Fruit fly (Drosophila melanogaster) whole organism, embryonic: Measurements from ENCODE around the gene Dh44.
A peak's percentile ranks its signal among the peaks of the same experiment; 100 is the strongest.

Experiments
- Awh ChIP-seq: fragments of 200-800 bp; sonication (Bioruptor generic); IDR thresholded peaks from 2 replicates; pipeline ENCODE4, ENCODE4 v1.3.6; 2022; ENCODE audit warnings: missing biosample characterization, missing genetic modification characterization
- Bgb ChIP-seq: fragments of 200-800 bp; sonication (Bioruptor generic); IDR thresholded peaks from 2 replicates; pipeline ENCODE4 v1.3.6; 2022; ENCODE audit warnings: missing biosample characterization, missing genetic modification characterization; ENCODE audit not compliant: partially characterized antibody
- CG1024 ChIP-seq: fragments of 200-800 bp; sonication (Bioruptor generic); IDR thresholded peaks from 2 replicates; pipeline ENCODE4 v1.3.6; 2022; ENCODE audit warnings: missing biosample characterization, missing genetic modification characterization
- CG10366 ChIP-seq: fragments of 200-800 bp; sonication (Bioruptor generic); IDR thresholded peaks from 2 replicates; pipeline ENCODE4 v1.3.6; 2022; ENCODE audit warnings: missing biosample characterization, missing genetic modification characterization
- CG10979 ChIP-seq: fragments of 200-800 bp; sonication (Bioruptor generic); optimal IDR thresholded peaks from 2 replicates; lab custom pipeline; 2018; ENCODE audit warnings: missing biosample characterization, mild to moderate bottlenecking, missing genetic modification characterization, moderate library complexity
- CG12659 ChIP-seq: fragments of 200-800 bp; sonication (Bioruptor generic); optimal IDR thresholded peaks from 3 replicates; lab custom pipeline; 2017; ENCODE audit warnings: mild to moderate bottlenecking, missing biosample characterization, missing genetic modification reagents, missing genetic modification characterization
- CG15696 ChIP-seq: fragments of 200-800 bp; sonication (Bioruptor generic); optimal IDR thresholded peaks from 2 replicates; lab custom pipeline; 2019; ENCODE audit warnings: missing biosample characterization, mild to moderate bottlenecking, missing genetic modification characterization, moderate library complexity
- CG1603 ChIP-seq: fragments of 200-800 bp; sonication (Bioruptor generic); optimal IDR thresholded peaks from 2 replicates; lab custom pipeline; 2019; ENCODE audit warnings: missing biosample characterization, mild to moderate bottlenecking, missing genetic modification characterization, moderate library complexity
- CG1647 ChIP-seq: fragments of 200-800 bp; sonication (Bioruptor generic); optimal IDR thresholded peaks from 3 replicates; lab custom pipeline; 2016; ENCODE audit warnings: missing biosample characterization, missing genetic modification characterization
- CG17186 ChIP-seq: fragments of 200-800 bp; sonication (Bioruptor generic); optimal IDR thresholded peaks from 3 replicates; lab custom pipeline; 2017; ENCODE audit warnings: missing biosample characterization, missing genetic modification reagents, missing genetic modification characterization
- CG17361 ChIP-seq: fragments of 200-800 bp; sonication (Bioruptor generic); IDR thresholded peaks from 3 replicates; pipeline ENCODE4 v1.3.6; 2022; ENCODE audit warnings: missing biosample characterization, missing genetic modification characterization
- CG3281 ChIP-seq: fragments of 200-800 bp; sonication (Bioruptor generic); optimal IDR thresholded peaks from 3 replicates; lab custom pipeline; 2017; ENCODE audit warnings: missing biosample characterization, mild to moderate bottlenecking, missing genetic modification characterization
- CG3726 ChIP-seq: fragments of 200-800 bp; sonication (Bioruptor generic); IDR thresholded peaks from 3 replicates; pipeline ENCODE4, ENCODE4 v1.3.6; 2022; ENCODE audit warnings: missing biosample characterization, missing genetic modification characterization
- CG3838 ChIP-seq: fragments of 200-800 bp; sonication (Bioruptor generic); optimal IDR thresholded peaks from 3 replicates; lab custom pipeline; 2016; ENCODE audit warnings: missing biosample characterization, missing genetic modification characterization
- CG4282 ChIP-seq: fragments of 200-800 bp; sonication (Bioruptor generic); optimal IDR thresholded peaks from 2 replicates; lab custom pipeline; 2016; ENCODE audit warnings: missing biosample characterization, missing genetic modification characterization
- CG43689 ChIP-seq: fragments of 200-800 bp; sonication (Bioruptor generic); IDR thresholded peaks from 2 replicates; pipeline ENCODE4 v1.3.6; 2022; ENCODE audit warnings: missing biosample characterization, missing genetic modification characterization
- CG4404 ChIP-seq: fragments of 200-800 bp; sonication (Bioruptor generic); IDR thresholded peaks from 2 replicates; pipeline ENCODE4 v1.3.6; 2022; ENCODE audit warnings: missing biosample characterization, missing genetic modification characterization
- CG5245 ChIP-seq: fragments of 200-800 bp; sonication (Bioruptor generic); optimal IDR thresholded peaks from 3 replicates; lab custom pipeline; 2016; ENCODE audit warnings: missing biosample characterization, missing genetic modification characterization
- CG6791 ChIP-seq: fragments of 200-800 bp; sonication (Bioruptor generic); IDR thresholded peaks from 3 replicates; pipeline ENCODE4 v1.3.6; 2022; ENCODE audit warnings: missing biosample characterization, missing genetic modification characterization; ENCODE audit not compliant: partially characterized antibody
- CG7556 ChIP-seq: fragments of 200-800 bp; sonication (Bioruptor generic); optimal IDR thresholded peaks from 2 replicates; lab custom pipeline; 2017; ENCODE audit warnings: missing biosample characterization, mild to moderate bottlenecking, missing genetic modification characterization
- CG8359 ChIP-seq: fragments of 200-800 bp; sonication (Bioruptor generic); optimal IDR thresholded peaks from 2 replicates; lab custom pipeline; 2017; ENCODE audit warnings: missing biosample characterization, mild to moderate bottlenecking, missing genetic modification characterization, borderline replicate concordance
- CG8944 ChIP-seq: fragments of 200-800 bp; sonication (Bioruptor generic); optimal IDR thresholded peaks from 3 replicates; lab custom pipeline; 2016; ENCODE audit warnings: missing biosample characterization, missing genetic modification characterization
- CG9797 ChIP-seq: fragments of 200-800 bp; sonication (Bioruptor generic); optimal IDR thresholded peaks from 3 replicates; lab custom pipeline; 2018; ENCODE audit warnings: missing biosample characterization, mild to moderate bottlenecking, missing genetic modification characterization
- D19B ChIP-seq: fragments of 200-800 bp; sonication (Bioruptor generic); optimal IDR thresholded peaks from 2 replicates; lab custom pipeline; 2017; ENCODE audit warnings: missing biosample characterization, mild to moderate bottlenecking, missing genetic modification characterization
- Dll ChIP-seq: fragments of 200-800 bp; sonication (Bioruptor generic); IDR thresholded peaks from 4 replicates; pipeline ENCODE4 v1.3.6; 2022; ENCODE audit warnings: missing biosample characterization, missing genetic modification characterization; ENCODE audit not compliant: partially characterized antibody
- Doc3 ChIP-seq: fragments of 200-800 bp; sonication (Bioruptor generic); IDR thresholded peaks from 3 replicates; pipeline ENCODE4 v1.3.6; 2022; ENCODE audit warnings: missing biosample characterization, missing genetic modification characterization; ENCODE audit not compliant: partially characterized antibody
- HLH4C ChIP-seq: fragments of 200-800 bp; sonication (Bioruptor generic); IDR thresholded peaks from 3 replicates; pipeline ENCODE4 v1.3.6; 2022; ENCODE audit warnings: missing biosample characterization, missing genetic modification characterization; ENCODE audit not compliant: partially characterized antibody
- HmgZ ChIP-seq: fragments of 200-800 bp; sonication (Bioruptor generic); optimal IDR thresholded peaks from 2 replicates; lab custom pipeline; 2018; ENCODE audit warnings: missing biosample characterization, mild to moderate bottlenecking, missing genetic modification characterization
- Hr39 ChIP-seq: fragments of >200 bp; optimal IDR thresholded peaks from 2 replicates; lab custom pipeline; 2017
- Mrtf ChIP-seq: fragments of 200-800 bp; sonication (Bioruptor generic); IDR thresholded peaks from 3 replicates; pipeline ENCODE4 v1.3.6; 2022; ENCODE audit warnings: missing biosample characterization, missing genetic modification characterization
- Ssrp ChIP-seq: fragments of 200-800 bp; sonication (Bioruptor generic); optimal IDR thresholded peaks from 2 replicates; lab custom pipeline; 2018; ENCODE audit warnings: missing biosample characterization, mild to moderate bottlenecking, missing genetic modification characterization, moderate library complexity
- Stat92E ChIP-seq, 3 experiments: fragments of >200 bp in 2 of 3; fragments of 200-800 bp in 1 of 3; sonication (Bioruptor generic) in 1 of 3; optimal IDR thresholded peaks; 2 replicates each; lab custom pipeline; 2017 to 2019; ENCODE audit warnings: missing biosample characterization in 3 of 3, missing genetic modification characterization in 3 of 3, mild to moderate bottlenecking in 1 of 3, moderate library complexity in 1 of 3
- Trl ChIP-seq, 3 experiments: fragments of >200 bp in 2 of 3; fragments of 200-800 bp in 1 of 3; sonication (Bioruptor generic) in 1 of 3; optimal IDR thresholded peaks; 2 replicates in 1 of 3; 3 replicates in 2 of 3; lab custom pipeline; 2016 to 2017; ENCODE audit warnings: missing biosample characterization in 1 of 3, missing genetic modification characterization in 1 of 3
- ash1 ChIP-seq: fragments of 200-800 bp; sonication (Bioruptor generic); optimal IDR thresholded peaks from 2 replicates; lab custom pipeline; 2018; ENCODE audit warnings: missing biosample characterization, mild to moderate bottlenecking, missing genetic modification characterization
- az2 ChIP-seq: fragments of 200-800 bp; sonication (Bioruptor generic); optimal IDR thresholded peaks from 3 replicates; lab custom pipeline; 2016; ENCODE audit warnings: missing biosample characterization, missing genetic modification characterization
- bbx ChIP-seq: fragments of 200-800 bp; sonication (Bioruptor generic); IDR thresholded peaks from 2 replicates; pipeline ENCODE4 v1.3.6; 2022; ENCODE audit warnings: missing biosample characterization, missing genetic modification characterization; ENCODE audit not compliant: partially characterized antibody
- chn ChIP-seq: fragments of 200-800 bp; sonication (Bioruptor generic); optimal IDR thresholded peaks from 2 replicates; lab custom pipeline; 2016; ENCODE audit warnings: missing biosample characterization, missing genetic modification characterization
- crol ChIP-seq: fragments of 200-800 bp; sonication (Bioruptor generic); IDR thresholded peaks from 2 replicates; pipeline ENCODE4 v1.3.6; 2022; ENCODE audit warnings: missing biosample characterization, missing genetic modification characterization
- cwo ChIP-seq: fragments of 200-800 bp; sonication (Bioruptor generic); optimal IDR thresholded peaks from 3 replicates; lab custom pipeline; 2017; ENCODE audit warnings: missing biosample characterization, missing genetic modification characterization, mild to moderate bottlenecking, moderate library complexity, missing genetic modification reagents
- emc ChIP-seq: fragments of 200-800 bp; sonication (Bioruptor generic); optimal IDR thresholded peaks from 2 replicates; lab custom pipeline; 2016; ENCODE audit warnings: missing biosample characterization, missing genetic modification characterization
- eyg ChIP-seq: fragments of 200-800 bp; sonication (Bioruptor generic); optimal IDR thresholded peaks from 3 replicates; lab custom pipeline; 2016; ENCODE audit warnings: missing biosample characterization, missing genetic modification characterization
- fru ChIP-seq: fragments of >200 bp; optimal IDR thresholded peaks from 2 replicates; lab custom pipeline; 2017
- gcm2 ChIP-seq: fragments of 200-800 bp; sonication (Bioruptor generic); optimal IDR thresholded peaks from 2 replicates; lab custom pipeline; 2016; ENCODE audit warnings: missing biosample characterization, missing genetic modification characterization
- gem ChIP-seq: fragments of 200-800 bp; sonication (Bioruptor generic); optimal IDR thresholded peaks from 2 replicates; lab custom pipeline; 2019; ENCODE audit warnings: missing biosample characterization, mild to moderate bottlenecking, missing genetic modification characterization, moderate library complexity
- jigr1 ChIP-seq: fragments of 200-800 bp; sonication (Bioruptor generic); IDR thresholded peaks from 3 replicates; pipeline ENCODE4 v1.3.6; 2022; ENCODE audit warnings: missing biosample characterization, missing genetic modification characterization
- ken ChIP-seq: fragments of 200-800 bp; sonication (Bioruptor generic); IDR thresholded peaks from 3 replicates; pipeline ENCODE4 v1.3.6; 2022; ENCODE audit warnings: missing biosample characterization, missing genetic modification characterization
- lmd ChIP-seq: fragments of 200-800 bp; sonication (Bioruptor generic); IDR thresholded peaks from 2 replicates; pipeline ENCODE4 v1.3.6; 2022; ENCODE audit warnings: missing biosample characterization, missing genetic modification characterization
- pb ChIP-seq: fragments of 200-800 bp; sonication (Bioruptor generic); optimal IDR thresholded peaks from 3 replicates; lab custom pipeline; 2016; ENCODE audit warnings: missing biosample characterization, missing genetic modification characterization
- tap ChIP-seq: fragments of 200-800 bp; optimal IDR thresholded peaks from 3 replicates; lab custom pipeline; 2019; ENCODE audit warnings: missing biosample characterization, mild to moderate bottlenecking, missing genetic modification characterization, moderate library complexity
- toy ChIP-seq: fragments of 200-800 bp; sonication (Bioruptor generic); IDR thresholded peaks from 2 replicates; pipeline ENCODE4 v1.3.6; 2022; ENCODE audit warnings: missing biosample characterization, missing genetic modification characterization
- yki ChIP-seq: fragments of >200 bp; optimal IDR thresholded peaks from 3 replicates; lab custom pipeline; 2018

Gene Dh44

dm6 chr3R:9590952-9591532, 46.9 kb upstream of the Dh44 start, which contains the start of the genes bocks and CG8312 (continued):
- no peak for TF ChIP-seq emc (GFP tag; lab: Kevin White, UChicago)
- no peak for TF ChIP-seq Bgb (GFP tag; lab: Robert Waterston, UW)
- peak; percentile 17 for TF ChIP-seq CG1647 (GFP tag; lab: Kevin White, UChicago)
- no peak for TF ChIP-seq CG6791
- no peak for TF ChIP-seq crol
- TF ChIP-seq bbx: no peak
- peak; percentile 63 for TF ChIP-seq chn
- TF ChIP-seq lmd (GFP tag; lab: Robert Waterston, UW): no peak
- TF ChIP-seq Dll: no peak
- TF ChIP-seq CG5245: no peak
- TF ChIP-seq tap: no peak
- TF ChIP-seq yki (lab: Kevin White, UChicago): no peak
- TF ChIP-seq CG3726: no peak
- TF ChIP-seq CG8359: no peak
- peak; percentile 5 for TF ChIP-seq CG8944 (GFP tag; lab: Kevin White, UChicago)
- no peak for TF ChIP-seq fru
- peak; percentile 80 for TF ChIP-seq CG3838 (GFP tag; lab: Kevin White, UChicago)
- peak; percentile 97 for TF ChIP-seq CG9797 (GFP tag; lab: Kevin White, UChicago)
- TF ChIP-seq Hr39 (lab: Kevin White, UChicago): no peak
- TF ChIP-seq CG17186 (GFP tag; lab: Kevin White, UChicago): peak; percentile 77
- peak; percentile 33 for TF ChIP-seq HmgZ (tag; lab: Kevin White, UChicago)
- TF ChIP-seq CG43689 (GFP tag; lab: Robert Waterston, UW): no peak
- peak; percentile 84 for TF ChIP-seq CG1603 (tag; lab: Kevin White, UChicago)
- peak; percentile 19 for TF ChIP-seq CG3281 (GFP tag; lab: Kevin White, UChicago)
- no peak for TF ChIP-seq jigr1 (GFP tag; lab: Robert Waterston, UW)
- no peak for TF ChIP-seq Awh (GFP tag; lab: Robert Waterston, UW)
- TF ChIP-seq CG10979: peak; percentile 4
- TF ChIP-seq cwo: peak; percentile 23
- TF ChIP-seq Trl (optimal IDR thresholded peaks at IDR 0.05; lab: Kevin White, UChicago): no peak
- peak; percentile 63 for TF ChIP-seq Trl (GFP tag; optimal IDR thresholded peaks at IDR 0.05; lab: Kevin White, UChicago)
- TF ChIP-seq CG4404: no peak
- no peak for TF ChIP-seq D19B (GFP tag; lab: Kevin White, UChicago)
- TF ChIP-seq eyg: peak; percentile 15
- TF ChIP-seq gcm2 (GFP tag; lab: Kevin White, UChicago): no peak
- TF ChIP-seq toy (GFP tag; lab: Robert Waterston, UW): no peak
- no peak for TF ChIP-seq HLH4C (GFP tag; lab: Robert Waterston, UW)
- TF ChIP-seq pb (GFP tag; lab: Kevin White, UChicago): no peak
- peak; percentile 16 for TF ChIP-seq CG7556
- no peak for TF ChIP-seq ash1
- no peak for TF ChIP-seq CG10366 (GFP tag; lab: Robert Waterston, UW)
- TF ChIP-seq CG1024 (GFP tag; lab: Robert Waterston, UW): no peak
- TF ChIP-seq Mrtf (GFP tag; lab: Robert Waterston, UW): no peak
- TF ChIP-seq CG15696 (tag; lab: Kevin White, UChicago): no peak
- TF ChIP-seq ken (GFP tag; lab: Robert Waterston, UW): no peak
- TF ChIP-seq CG12659 (GFP tag; lab: Kevin White, UChicago): peak; percentile 89
- TF ChIP-seq Ssrp (tag; lab: Kevin White, UChicago): no peak
- TF ChIP-seq CG4282 (GFP tag; lab: Kevin White, UChicago): no peak
- peak; percentile 24 for TF ChIP-seq gem (tag; lab: Kevin White, UChicago)
- no peak for TF ChIP-seq az2 (GFP tag; lab: Kevin White, UChicago)
- no peak for TF ChIP-seq CG17361 (GFP tag; lab: Robert Waterston, UW)
- TF ChIP-seq Doc3: no peak
- TF ChIP-seq Stat92E (GFP tag; optimal IDR thresholded peaks at IDR 0.05; lab: Kevin White, UChicago): no peak
